Worm (Caenorhabditis elegans): ENCODE results near the gene asp-18.

DNA sequence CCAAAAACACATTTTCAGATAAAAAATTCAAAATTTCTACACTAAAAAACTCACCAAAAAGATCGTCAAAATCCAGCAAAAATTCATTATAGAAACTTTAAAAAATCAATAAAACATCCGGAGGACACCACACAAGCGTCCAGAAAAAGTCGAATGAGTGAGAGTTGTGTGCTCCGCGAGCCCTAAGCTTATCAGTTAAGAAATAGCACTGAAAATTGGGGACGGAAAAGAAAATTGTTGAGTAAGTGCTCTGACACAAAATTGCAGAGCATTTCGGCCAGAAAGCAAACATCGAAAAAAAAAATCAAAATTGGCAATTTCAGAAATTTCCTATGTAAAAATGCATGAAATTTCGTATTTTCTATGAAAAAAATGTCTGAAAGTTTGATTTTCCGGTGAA, 6.2 kb upstream of the asp-18 start:
- TF ChIP-seq nhr-77 (tag; optimal IDR thresholded peaks at IDR 0.05) (no peak), nhr-25 (tag; optimal IDR thresholded peaks at IDR 0.05) (no peak), elt-2 (tag; optimal IDR thresholded peaks at IDR 0.05) (no peak), ceh-28 (tag; optimal IDR thresholded peaks at IDR 0.05) (no peak), ztf-4 (tag; optimal IDR thresholded peaks at IDR 0.05) (no peak), pha-4 (tag; optimal IDR thresholded peaks at IDR 0.05) (no peak), nhr-237 (tag; optimal IDR thresholded peaks at IDR 0.05) (no peak), unc-39 (tag; optimal IDR thresholded peaks at IDR 0.05) (no peak), ama-1 (optimal IDR thresholded peaks at IDR 0.05) (no peak), hmg-11 (tag; optimal IDR thresholded peaks at IDR 0.05) (no peak), ZK546.5 (tag; optimal IDR thresholded peaks at IDR 0.05) (no peak), nhr-23 (tag; optimal IDR thresholded peaks at IDR 0.05) (no peak)

All from whole organism, L3 larva.